Fruit fly (Drosophila melanogaster): ENCODE results near the gene CG18088.

Gene CG18088

dm6 chr2L:8982584-8983302 is 15.4 kb downstream of the CG18088 start (continued):
- TF ChIP-seq sna (GFP tag; IDR thresholded peaks at IDR 0.05; ENCODE audit: partially characterized antibody) (no peak), Mrtf (GFP tag; IDR thresholded peaks at IDR 0.05) (peak; percentile 61; the same call in 1 of the 3 replicates), CG14441 (GFP tag; IDR thresholded peaks at IDR 0.05) (no peak; the same call in 1 of the 2 replicates), prd (optimal IDR thresholded peaks at IDR 0.05) (no peak), prd (GFP tag; IDR thresholded peaks at IDR 0.05) (no peak; the same call in 2 of the 3 replicates), grau (tag; optimal IDR thresholded peaks at IDR 0.05) (peak; percentile 48), CG15514 (GFP tag; optimal IDR thresholded peaks at IDR 0.05) (peak; percentile 7)

dm6 chr2L:8984614-8985318 is 17.4 kb downstream of the CG18088 start, which contains the start of gene CG13101:
CG13101 (minus strand) TSS chr2L:8984872.
- TF ChIP-seq Asciz (GFP tag; optimal IDR thresholded peaks at IDR 0.05) (peak; percentile 90), Usf (GFP tag; optimal IDR thresholded peaks at IDR 0.05) (peak; percentile 61), row (GFP tag; IDR thresholded peaks at IDR 0.05) (peak; percentile 96), ken (GFP tag; IDR thresholded peaks at IDR 0.05) (no peak; the same call in 1 of the 3 replicates), CG34422 (GFP tag; IDR thresholded peaks at IDR 0.05) (peak; percentile 95; the same call in 2 of the 3 replicates), ERR (GFP tag; optimal IDR thresholded peaks at IDR 0.05) (peak; percentile 74), CG12071 (GFP tag; optimal IDR thresholded peaks at IDR 0.05) (peak; percentile 72), fd102C (GFP tag; optimal IDR thresholded peaks at IDR 0.05) (peak; percentile 45), CG15073 (GFP tag; optimal IDR thresholded peaks at IDR 0.05) (peak; percentile 56), CG2875 (GFP tag; optimal IDR thresholded peaks at IDR 0.05) (peak; percentile 89), CG3065 (GFP tag; optimal IDR thresholded peaks at IDR 0.05) (peak; percentile 72), sug (tag; optimal IDR thresholded peaks at IDR 0.05) (peak; percentile 72), CG17186 (GFP tag; optimal IDR thresholded peaks at IDR 0.05) (no peak), inv (GFP tag; IDR thresholded peaks at IDR 0.05; ENCODE audit: partially characterized antibody) (no peak), usp (GFP tag; optimal IDR thresholded peaks at IDR 0.05) (no peak), ATbp (GFP tag; optimal IDR thresholded peaks at IDR 0.05) (peak; percentile 89), vvl (GFP tag; IDR thresholded peaks at IDR 0.05) (peak; percentile 98), CG6765 (GFP tag; optimal IDR thresholded peaks at IDR 0.05) (peak; percentile 82), onecut (GFP tag; IDR thresholded peaks at IDR 0.05) (peak; percentile 81), salm (tag; optimal IDR thresholded peaks at IDR 0.05) (peak; percentile 88), knrl (GFP tag; IDR thresholded peaks at IDR 0.05; ENCODE audit: partially characterized antibody) (no peak), Ets65A (GFP tag) (peak; percentile 84), cato (GFP tag; optimal IDR thresholded peaks at IDR 0.05; ENCODE audit: borderline replicate concordance) (peak; percentile 76), ind (GFP tag; optimal IDR thresholded peaks at IDR 0.05) (peak; percentile 90), zen (tag; optimal IDR thresholded peaks at IDR 0.05) (peak; percentile 89), E2f1 (GFP tag; IDR thresholded peaks at IDR 0.05) (peak; percentile 95), CG33557 (GFP tag; optimal IDR thresholded peaks at IDR 0.05) (peak; percentile 80), CG4854 (GFP tag; optimal IDR thresholded peaks at IDR 0.05) (peak; percentile 79), HmgD (GFP tag; optimal IDR thresholded peaks at IDR 0.05) (no peak), Hmr (GFP tag; optimal IDR thresholded peaks at IDR 0.05) (peak; percentile 93), CG4360 (GFP tag; IDR thresholded peaks at IDR 0.05) (peak; percentile 62), CG11456 (GFP tag; IDR thresholded peaks at IDR 0.05) (no peak; the same call in 1 of the 3 replicates), CG17912 (GFP tag; optimal IDR thresholded peaks at IDR 0.05) (no peak), sima (GFP tag; optimal IDR thresholded peaks at IDR 0.05) (no peak), pan (optimal IDR thresholded peaks at IDR 0.05) (no peak), pan (GFP tag; optimal IDR thresholded peaks at IDR 0.05 in 1 of 2, IDR thresholded peaks at IDR 0.05 in 1 of 2) (peak in 1 of 2 experiments; percentile 98), pzg (GFP tag; optimal IDR thresholded peaks at IDR 0.05) (peak; percentile 2), CG3847 (GFP tag; IDR thresholded peaks at IDR 0.05) (peak; percentile 94), CG1792 (GFP tag; optimal IDR thresholded peaks at IDR 0.05) (peak; percentile 72), zfh2 (GFP tag; optimal IDR thresholded peaks at IDR 0.05) (peak; percentile 66)

Data from whole organism, embryonic.